Worm (Caenorhabditis elegans): Measurements from ENCODE around the gene swsn-7.

DNA sequence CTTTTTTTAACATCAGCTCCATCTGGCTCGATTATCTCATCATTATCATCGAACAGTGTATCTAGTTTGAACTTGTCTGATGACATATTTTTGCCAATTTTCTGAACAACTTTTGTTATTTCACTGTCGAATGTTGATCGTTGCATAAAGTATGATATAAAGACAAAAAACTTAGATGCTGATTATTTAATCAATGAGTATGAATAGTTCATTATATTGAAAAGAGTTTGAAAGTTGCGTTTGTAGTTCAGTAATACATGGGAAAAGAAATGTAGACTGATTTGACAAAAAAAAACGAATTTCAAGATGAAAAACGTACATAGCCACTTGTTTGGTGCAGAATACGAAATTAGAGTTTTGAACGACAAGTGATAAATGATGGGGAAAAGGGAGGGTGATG, 5.1 kb downstream of the swsn-7 start, which contains the start of gene hda-2:
- no peak for TF ChIP-seq flt-1 (GFP tag; IDR thresholded peaks at IDR 0.05)
- TF ChIP-seq cog-1 (tag; optimal IDR thresholded peaks at IDR 0.05): no peak
- TF ChIP-seq klf-2 (GFP tag; conservative IDR thresholded peaks at IDR 0.05): no peak
- TF ChIP-seq ztf-29 (GFP tag; IDR thresholded peaks at IDR 0.05): no peak
- TF ChIP-seq T22C8.4 (GFP tag; IDR thresholded peaks at IDR 0.05): no peak
- TF ChIP-seq med-1 (GFP tag; optimal IDR thresholded peaks at IDR 0.05; ENCODE audit: insufficient read depth): no peak
- TF ChIP-seq tab-1 (GFP tag; IDR thresholded peaks at IDR 0.05): no peak
- TF ChIP-seq ref-1 (GFP tag; conservative IDR thresholded peaks at IDR 0.05): no peak
